Worm (Caenorhabditis elegans): Measurements from ENCODE around the gene clec-231.
A peak's percentile ranks its signal among the peaks of the same experiment; 100 is the strongest.
"Not testable (repeated sequence)": the region's sequence is repeated elsewhere in the genome, so short reads cannot be mapped to it uniquely, and the experiment has no call there.

The clec-231 gene

ce11 chrV:15361412-15361811, 10.9 kb upstream of the clec-231 start, which contains the start of gene ech-1.1:
ech-1.1 (minus strand) TSS chrV:15361512.
- TF ChIP-seq lin-39, unc-39, ztf-11 (tag; optimal IDR thresholded peaks at IDR 0.05): not testable (repeated sequence)

DNA sequence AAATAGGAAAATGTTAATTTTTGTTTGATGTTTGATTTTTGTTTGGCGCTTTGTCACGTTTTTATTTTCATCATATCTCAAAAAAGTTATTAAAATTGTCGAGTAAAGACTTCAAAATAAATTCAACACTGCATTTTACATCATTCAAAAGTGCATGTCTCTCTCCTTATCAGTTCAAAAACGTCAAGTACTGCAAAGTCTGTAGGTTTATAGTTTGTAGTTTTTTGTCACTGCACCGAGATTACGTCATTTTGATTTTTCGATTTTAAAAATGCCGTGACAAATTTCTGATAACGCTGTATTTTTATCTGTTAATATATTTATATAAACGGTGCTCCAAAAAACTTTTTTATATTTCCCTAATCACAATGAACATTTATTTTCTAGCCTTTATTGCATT, 4.1 kb upstream of the clec-231 start, which contains the start of gene C29F3.7:
C29F3.7 (plus strand) TSS at position 254 of the 400 bp plus-strand sequence.
- TF ChIP-seq nhr-129 (tag; optimal IDR thresholded peaks at IDR 0.05), result no peak
- TF ChIP-seq egl-27 (tag; optimal IDR thresholded peaks at IDR 0.05), result no peak
- TF ChIP-seq dmd-4 (tag; optimal IDR thresholded peaks at IDR 0.05), result no peak
- TF ChIP-seq gmeb-1 (tag; optimal IDR thresholded peaks at IDR 0.05), result peak; percentile 44
- peak; percentile 97 for TF ChIP-seq fos-1 (tag; optimal IDR thresholded peaks at IDR 0.05)
- peak; percentile 87 for TF ChIP-seq sma-9 (GFP tag; optimal IDR thresholded peaks at IDR 0.05)
- TF ChIP-seq sma-9 (tag; optimal IDR thresholded peaks at IDR 0.05), result no peak
- TF ChIP-seq sem-4 (tag; optimal IDR thresholded peaks at IDR 0.05), result no peak

ce11 chrV:15352376-15352775, 1.9 kb upstream of the clec-231 start, which contains the start of gene srx-58:
srx-58 (plus strand) TSS chrV:15352676.
- TF ChIP-seq ceh-82 (tag; optimal IDR thresholded peaks at IDR 0.05), result no peak

ce11 chrV:15349044-15349443, 1.5 kb downstream of the clec-231 start, which contains the start of gene clec-230:
clec-230 (minus strand) TSS chrV:15349144.
- TF ChIP-seq ztf-1 (GFP tag; conservative IDR thresholded peaks at IDR 0.05), result no peak
- no peak for TF ChIP-seq lin-11 (tag; optimal IDR thresholded peaks at IDR 0.05)
- no peak for TF ChIP-seq zag-1 (tag; optimal IDR thresholded peaks at IDR 0.05)
- no peak for TF ChIP-seq ZK546.5 (tag; optimal IDR thresholded peaks at IDR 0.05)
- TF ChIP-seq F13H6.1 (tag; optimal IDR thresholded peaks at IDR 0.05), result no peak
- no peak for TF ChIP-seq blmp-1 (tag; optimal IDR thresholded peaks at IDR 0.05; ENCODE audit: insufficient read depth)
- TF ChIP-seq unc-62 (GFP tag; optimal IDR thresholded peaks at IDR 0.05), result no peak
- no peak for TF ChIP-seq mbf-1 (tag; optimal IDR thresholded peaks at IDR 0.05)
- no peak for TF ChIP-seq nhr-21 (tag; optimal IDR thresholded peaks at IDR 0.05)
- TF ChIP-seq sma-9 (GFP tag; optimal IDR thresholded peaks at IDR 0.05), result no peak
- no peak for TF ChIP-seq sma-9 (tag; optimal IDR thresholded peaks at IDR 0.05)
- no peak for TF ChIP-seq nhr-129 (tag; optimal IDR thresholded peaks at IDR 0.05)
- TF ChIP-seq unc-55 (GFP tag; optimal IDR thresholded peaks at IDR 0.05), result no peak
- no peak for TF ChIP-seq aly-2 (tag; optimal IDR thresholded peaks at IDR 0.05)
- TF ChIP-seq R02D3.7 (tag; optimal IDR thresholded peaks at IDR 0.05), result no peak
- TF ChIP-seq elt-1 (tag; optimal IDR thresholded peaks at IDR 0.05), result no peak
- no peak for TF ChIP-seq skn-1 (tag; optimal IDR thresholded peaks at IDR 0.05)
- no peak for TF ChIP-seq ztf-11 (tag; optimal IDR thresholded peaks at IDR 0.05)
- TF ChIP-seq mab-5 (tag; optimal IDR thresholded peaks at IDR 0.05), result no peak
- TF ChIP-seq crh-2 (tag; optimal IDR thresholded peaks at IDR 0.05), result no peak

ce11 chrV:15347292-15347691, 3.2 kb downstream of the clec-231 start, which contains the start of gene C29F3.3:
C29F3.3 (minus strand) TSS chrV:15347392.
- no peak for TF ChIP-seq nhr-237 (tag; optimal IDR thresholded peaks at IDR 0.05)
- TF ChIP-seq unc-62 (GFP tag; optimal IDR thresholded peaks at IDR 0.05), result no peak
- no peak for TF ChIP-seq unc-55 (GFP tag; optimal IDR thresholded peaks at IDR 0.05)
- no peak for TF ChIP-seq ztf-4 (tag; optimal IDR thresholded peaks at IDR 0.05)

ce11 chrV:15344481-15344880, 6.0 kb downstream of the clec-231 start, which contains the start of gene wrt-8:
wrt-8 (minus strand) TSS chrV:15344581.
- TF ChIP-seq elt-1 (tag; optimal IDR thresholded peaks at IDR 0.05) (no peak), egl-27 (tag; optimal IDR thresholded peaks at IDR 0.05) (no peak), lin-13 (GFP tag; optimal IDR thresholded peaks at IDR 0.05) (no peak), ztf-11 (tag; optimal IDR thresholded peaks at IDR 0.05) (no peak), unc-39 (tag; optimal IDR thresholded peaks at IDR 0.05) (no peak), nhr-77 (tag; optimal IDR thresholded peaks at IDR 0.05) (no peak), F13H6.1 (tag; optimal IDR thresholded peaks at IDR 0.05) (no peak), elt-3 (tag; optimal IDR thresholded peaks at IDR 0.05) (no peak), skn-1 (tag; optimal IDR thresholded peaks at IDR 0.05) (no peak), zag-1 (tag; optimal IDR thresholded peaks at IDR 0.05) (no peak), nhr-11 (tag; optimal IDR thresholded peaks at IDR 0.05) (no peak), lin-11 (tag; optimal IDR thresholded peaks at IDR 0.05) (no peak), sem-4 (tag; optimal IDR thresholded peaks at IDR 0.05) (no peak), unc-55 (GFP tag; optimal IDR thresholded peaks at IDR 0.05) (no peak), alr-1 (tag; optimal IDR thresholded peaks at IDR 0.05) (no peak), nhr-23 (tag; optimal IDR thresholded peaks at IDR 0.05) (no peak), ceh-16 (tag; optimal IDR thresholded peaks at IDR 0.05) (no peak), nhr-10 (tag; optimal IDR thresholded peaks at IDR 0.05) (no peak), R02D3.7 (tag; optimal IDR thresholded peaks at IDR 0.05) (no peak), nhr-21 (tag; optimal IDR thresholded peaks at IDR 0.05) (no peak)
